Worm (Caenorhabditis elegans): ENCODE data around the gene T27E9.6.

The T27E9.6 gene

DNA sequence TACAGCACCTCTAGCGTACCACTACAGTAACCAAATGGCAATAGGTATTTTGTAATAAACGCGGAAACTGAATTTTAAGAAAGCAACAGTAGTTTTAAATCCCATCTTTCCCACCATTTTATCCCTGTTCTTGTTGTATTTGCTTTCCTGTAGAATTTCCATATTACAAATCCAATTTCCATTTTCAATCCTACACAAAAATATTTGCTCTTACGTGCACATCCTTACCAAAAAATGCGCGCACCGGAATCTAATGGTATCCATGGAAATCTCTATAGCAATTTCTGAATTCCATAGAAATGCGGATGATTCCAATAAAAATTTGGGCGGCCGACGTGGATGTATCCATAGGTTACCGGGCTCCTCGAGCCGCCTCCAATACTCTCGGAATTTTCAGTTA is 46.4 kb downstream of the T27E9.6 start, which contains the start of gene trf-1:
Gene trf-1 (plus strand): TSS at position 301 of the 400 bp plus-strand sequence.
- TF ChIP-seq sdz-12 (GFP tag; optimal IDR thresholded peaks at IDR 0.05) (no peak), ZK546.5 (tag; optimal IDR thresholded peaks at IDR 0.05) (no peak), zip-11 (GFP tag; IDR thresholded peaks at IDR 0.05) (no peak), ZK337.2 (GFP tag; IDR thresholded peaks at IDR 0.05) (no peak), dmd-8 (GFP tag; IDR thresholded peaks at IDR 0.05) (no peak), hmg-1.1 (GFP tag; IDR thresholded peaks at IDR 0.05) (no peak), skn-1 (tag; optimal IDR thresholded peaks at IDR 0.05) (no peak), madf-9 (GFP tag; conservative IDR thresholded peaks at IDR 0.05) (no peak), ces-1 (GFP tag; optimal IDR thresholded peaks at IDR 0.05) (no peak), T20F7.1 (GFP tag; optimal IDR thresholded peaks at IDR 0.05) (no peak), nhr-25 (tag; optimal IDR thresholded peaks at IDR 0.05; ENCODE audit: borderline replicate concordance, insufficient read depth) (no peak), ceh-62 (tag; optimal IDR thresholded peaks at IDR 0.05) (no peak), egl-43 (GFP tag; IDR thresholded peaks at IDR 0.05) (no peak)

DNA sequence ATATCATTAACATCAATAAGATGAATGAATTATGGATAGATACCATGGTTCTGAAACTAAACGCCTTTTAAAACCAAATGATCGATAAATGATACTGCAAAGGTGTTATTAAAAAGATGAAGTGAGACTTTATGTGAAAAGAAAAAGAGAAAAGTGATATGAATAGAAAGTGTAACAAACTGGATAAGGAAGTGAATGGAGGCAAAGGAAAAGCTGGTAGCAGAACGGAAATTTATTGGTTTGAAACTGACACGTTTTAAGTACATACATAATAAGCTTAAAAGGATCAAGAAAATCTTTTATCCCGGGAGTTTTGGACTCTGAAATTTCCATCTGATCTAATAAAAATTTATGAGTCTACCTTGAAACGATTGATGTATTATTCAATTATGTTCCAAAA is 46.9 kb downstream of the T27E9.6 start, which contains the start of gene bli-5:
Gene bli-5 (minus strand): TSS at position 101 of the 400 bp plus-strand sequence.
- TF ChIP-seq Y75B8A.6 (GFP tag; IDR thresholded peaks at IDR 0.05) (no peak), set-16 (GFP tag; IDR thresholded peaks at IDR 0.05) (no peak), tra-1 (GFP tag; IDR thresholded peaks at IDR 0.05) (no peak), vab-7 (GFP tag; IDR thresholded peaks at IDR 0.05) (no peak), ama-1 (optimal IDR thresholded peaks at IDR 0.05) (no peak), unc-130 (GFP tag; optimal IDR thresholded peaks at IDR 0.05) (no peak), D1046.2 (GFP tag; IDR thresholded peaks at IDR 0.05) (no peak), mdl-1 (tag; optimal IDR thresholded peaks at IDR 0.05) (no peak)

- TF ChIP-seq nhr-48 (tag; optimal IDR thresholded peaks at IDR 0.05) (no peak), mes-2 (tag; optimal IDR thresholded peaks at IDR 0.05; ENCODE audit: poor library complexity, severe bottlenecking) (no peak), Y105C5A.15 (GFP tag; IDR thresholded peaks at IDR 0.05) (no peak), zip-2 (tag; optimal IDR thresholded peaks at IDR 0.05) (no peak), zfp-2 (tag; optimal IDR thresholded peaks at IDR 0.05) (no peak), ceh-62 (tag; optimal IDR thresholded peaks at IDR 0.05) (no peak), attf-4 (tag; optimal IDR thresholded peaks at IDR 0.05) (no peak), ceh-32 (tag; optimal IDR thresholded peaks at IDR 0.05; ENCODE audit: poor library complexity) (no peak), php-3 (GFP tag; IDR thresholded peaks at IDR 0.05) (no peak), daf-8 (GFP tag; IDR thresholded peaks at IDR 0.05) (no peak), jun-1 (tag; optimal IDR thresholded peaks at IDR 0.05) (no peak), set-16 (GFP tag; IDR thresholded peaks at IDR 0.05) (no peak), F49E8.2 (tag; optimal IDR thresholded peaks at IDR 0.05; ENCODE audit: borderline replicate concordance) (no peak), rbr-2 (tag; optimal IDR thresholded peaks at IDR 0.05) (no peak), sdz-12 (GFP tag; optimal IDR thresholded peaks at IDR 0.05) (no peak)
These were observed 48.8 kb downstream of the T27E9.6 start for ce11 chrIII:13427817-13428216.

DNA sequence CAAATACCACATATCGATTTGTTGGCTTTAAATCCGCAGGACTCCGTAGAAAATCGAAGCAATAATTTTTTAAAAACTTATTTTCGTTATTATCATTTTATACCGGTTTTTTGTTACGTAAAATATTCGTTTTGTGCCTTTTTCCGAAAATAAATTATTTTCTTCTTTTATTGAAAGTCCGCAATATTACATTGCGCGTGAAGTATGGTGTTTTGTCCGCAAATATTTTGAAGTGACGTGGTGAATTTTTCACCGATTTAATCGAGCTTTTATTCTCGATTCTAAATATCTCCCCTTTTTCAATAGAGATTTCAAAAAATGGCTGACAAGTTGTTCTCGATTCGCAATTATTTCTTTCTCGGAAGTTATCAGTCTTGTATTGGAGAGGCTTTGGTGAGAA is 50.5 kb downstream of the T27E9.6 start, which contains the start of gene cope-1:
Gene cope-1 (plus strand): TSS at position 229 of the 400 bp plus-strand sequence.
- TF ChIP-seq dpl-1 (GFP tag; optimal IDR thresholded peaks at IDR 0.05) (peak; percentile 51), nhr-48 (tag; optimal IDR thresholded peaks at IDR 0.05) (no peak), ceh-20 (GFP tag; IDR thresholded peaks at IDR 0.05) (no peak), F37D6.2 (tag; optimal IDR thresholded peaks at IDR 0.05) (no peak), mes-2 (tag; optimal IDR thresholded peaks at IDR 0.05; ENCODE audit: poor library complexity, severe bottlenecking) (peak; percentile 43), dmd-8 (GFP tag; IDR thresholded peaks at IDR 0.05) (no peak), zip-2 (tag; optimal IDR thresholded peaks at IDR 0.05) (no peak), lin-13 (GFP tag; optimal IDR thresholded peaks at IDR 0.05) (no peak), daf-19 (GFP tag; conservative IDR thresholded peaks at IDR 0.05) (no peak), lsy-2 (tag; optimal IDR thresholded peaks at IDR 0.05) (peak in 1 of 2 experiments; percentile 65), hif-1 (tag; optimal IDR thresholded peaks at IDR 0.05) (no peak), lin-38 (GFP tag; IDR thresholded peaks at IDR 0.05) (peak; percentile 36)
